Fruit fly (Drosophila melanogaster): ENCODE measurements around the gene Atg3.

Atg3 gene

dm6 chr3L:18765657-18766592 is 17.4 kb downstream of the Atg3 start (continued):
- TF ChIP-seq CG15479 (GFP tag; optimal IDR thresholded peaks at IDR 0.05) (no peak), Dek (tag; optimal IDR thresholded peaks at IDR 0.05) (peak; percentile 6), nmo (GFP tag; optimal IDR thresholded peaks at IDR 0.05) (no peak), z (GFP tag; IDR thresholded peaks at IDR 0.05) (peak; percentile 86), CTCF (GFP tag; optimal IDR thresholded peaks at IDR 0.05) (peak; percentile 17), kay (GFP tag; optimal IDR thresholded peaks at IDR 0.05) (no peak), CG33557 (GFP tag; optimal IDR thresholded peaks at IDR 0.05) (peak; percentile 77), CG8944 (GFP tag; optimal IDR thresholded peaks at IDR 0.05) (no peak), ci (GFP tag; IDR thresholded peaks at IDR 0.05) (peak; percentile 63; the same call in 2 of the 3 replicates), ERR (GFP tag; optimal IDR thresholded peaks at IDR 0.05) (no peak), Dad (GFP tag; optimal IDR thresholded peaks at IDR 0.05) (no peak), CG12104 (GFP tag; optimal IDR thresholded peaks at IDR 0.05) (no peak), CG12071 (GFP tag; optimal IDR thresholded peaks at IDR 0.05) (peak; percentile 50), CG18262 (tag; optimal IDR thresholded peaks at IDR 0.05) (peak; percentile 36), Sox102F (GFP tag; optimal IDR thresholded peaks at IDR 0.05) (peak; percentile 66), salm (tag; optimal IDR thresholded peaks at IDR 0.05) (no peak), zf30C (GFP tag; optimal IDR thresholded peaks at IDR 0.05) (no peak), CG13424 (tag; optimal IDR thresholded peaks at IDR 0.05) (peak; percentile 17), sim (GFP tag; IDR thresholded peaks at IDR 0.05) (0 out of 2 replicates have a peak, but pooled peaks have one; percentile 45), CG5953 (GFP tag; IDR thresholded peaks at IDR 0.05) (peak; percentile 5; the same call in 1 of the 2 replicates), chinmo (GFP tag; IDR thresholded peaks at IDR 0.05; ENCODE audit: partially characterized antibody) (peak; percentile 92), sens (GFP tag) (peak; percentile 70), CG7372 (GFP tag; IDR thresholded peaks at IDR 0.05) (0 out of 2 replicates have a peak, but pooled peaks have one; percentile 20), Lhr (GFP tag; optimal IDR thresholded peaks at IDR 0.05) (no peak), crc (GFP tag; optimal IDR thresholded peaks at IDR 0.05) (no peak), Jarid2 (GFP tag; optimal IDR thresholded peaks at IDR 0.05) (peak; percentile 83), ind (GFP tag; optimal IDR thresholded peaks at IDR 0.05) (no peak), kni (GFP tag; optimal IDR thresholded peaks at IDR 0.05) (peak; percentile 67), Hey (tag; optimal IDR thresholded peaks at IDR 0.05) (no peak), tin (GFP tag; optimal IDR thresholded peaks at IDR 0.05) (no peak), scrt (GFP tag; optimal IDR thresholded peaks at IDR 0.05) (peak; percentile 51), CG14710 (tag; optimal IDR thresholded peaks at IDR 0.05) (peak; percentile 20), CG31365 (tag; optimal IDR thresholded peaks at IDR 0.05) (no peak), mirr (GFP tag; optimal IDR thresholded peaks at IDR 0.05) (peak; percentile 46), Hmr (GFP tag; optimal IDR thresholded peaks at IDR 0.05) (peak; percentile 40), CG12391 (tag; optimal IDR thresholded peaks at IDR 0.05) (no peak), row (GFP tag; IDR thresholded peaks at IDR 0.05) (0 out of 3 replicates have a peak, but pooled peaks have one; percentile 26), bowl (GFP tag; IDR thresholded peaks at IDR 0.05) (peak; percentile 49; the same call in 1 of the 2 replicates), da (GFP tag; optimal IDR thresholded peaks at IDR 0.05) (no peak), twi (tag; optimal IDR thresholded peaks at IDR 0.05) (no peak), CG9437 (GFP tag; optimal IDR thresholded peaks at IDR 0.05) (peak; percentile 31), esg (GFP tag; conservative IDR thresholded peaks at IDR 0.05) (no peak; the same call in 1 of the 2 replicates), Awh (GFP tag; IDR thresholded peaks at IDR 0.05) (no peak; the same call in 1 of the 2 replicates), CG15073 (GFP tag; optimal IDR thresholded peaks at IDR 0.05) (no peak), bsh (GFP tag; optimal IDR thresholded peaks at IDR 0.05) (peak in 1 of 2 experiments; percentile 35), Hand (GFP tag; optimal IDR thresholded peaks at IDR 0.05) (no peak), stc (GFP tag; IDR thresholded peaks at IDR 0.05) (0 out of 2 replicates have a peak, but pooled peaks have one; percentile 53), Poxn (GFP tag; IDR thresholded peaks at IDR 0.05) (no peak), sug (tag; optimal IDR thresholded peaks at IDR 0.05) (peak; percentile 31)

All from whole organism, embryonic.